Fruit fly (Drosophila melanogaster): Measurements from ENCODE around the gene Or22b.

DNA sequence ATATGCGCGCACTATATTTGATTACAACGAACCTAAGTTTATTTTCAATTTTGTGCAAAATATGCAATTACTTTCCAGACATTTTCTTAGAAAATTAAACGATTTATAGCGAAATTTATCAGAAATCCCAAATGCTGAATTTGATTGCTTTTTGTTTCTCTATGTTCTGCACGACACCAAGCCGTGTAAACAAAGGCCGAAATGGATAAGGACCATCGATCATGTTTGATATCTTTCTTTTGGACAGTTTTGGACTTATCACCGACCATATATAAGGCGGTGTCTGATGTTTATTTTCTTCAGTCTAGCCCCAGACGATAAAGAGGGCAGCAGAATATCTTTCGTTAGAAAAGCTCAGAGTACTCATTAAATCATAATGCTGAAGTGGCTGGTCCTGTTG is 28.7 kb upstream of the Or22b start, which contains the start of gene CG33128:
- TF ChIP-seq CTCF (optimal IDR thresholded peaks at IDR 0.05): no peak
- no peak for TF ChIP-seq CG8478 (optimal IDR thresholded peaks at IDR 0.05)

Data from S2 (cell line).